Fruit fly (Drosophila melanogaster) whole organism, prepupa: ENCODE results near the gene CG5342.
A peak's percentile ranks its signal among the peaks of the same experiment; 100 is the strongest.

Source experiments
- Blimp-1 ChIP-seq: fragments of 200-800 bp; sonication (Bioruptor generic); optimal IDR thresholded peaks from 3 replicates; lab custom pipeline; 2017; ENCODE audit warnings: missing biosample characterization, missing genetic modification characterization, mild to moderate bottlenecking, moderate library complexity, missing genetic modification reagents
- CG10631 ChIP-seq: fragments of 200-800 bp; sonication (Bioruptor generic); optimal IDR thresholded peaks from 2 replicates; lab custom pipeline; 2016; ENCODE audit warnings: missing biosample characterization, missing genetic modification characterization
- CG10669 ChIP-seq: fragments of 200-800 bp; sonication (Bioruptor generic); optimal IDR thresholded peaks from 3 replicates; lab custom pipeline; 2018; ENCODE audit warnings: missing biosample characterization, mild to moderate bottlenecking, missing genetic modification characterization, moderate library complexity
- CG11294 ChIP-seq: fragments of 200-800 bp; sonication (Bioruptor generic); IDR thresholded peaks from 2 replicates; pipeline ENCODE4 v1.3.6; 2022; ENCODE audit warnings: missing biosample characterization, missing genetic modification characterization
- CG11762 ChIP-seq: fragments of 200-800 bp; sonication (Bioruptor generic); optimal IDR thresholded peaks from 3 replicates; lab custom pipeline; 2016; ENCODE audit warnings: missing biosample characterization, missing genetic modification characterization; ENCODE audit not compliant: insufficient read depth
- CG16779 ChIP-seq: fragments of 200-800 bp; sonication (Bioruptor generic); optimal IDR thresholded peaks from 3 replicates; lab custom pipeline; 2017; ENCODE audit warnings: missing biosample characterization, mild to moderate bottlenecking, missing genetic modification characterization
- CG3032 ChIP-seq: fragments of 200-800 bp; optimal IDR thresholded peaks from 2 replicates; lab custom pipeline; 2019; ENCODE audit warnings: missing biosample characterization, mild to moderate bottlenecking, missing genetic modification characterization, moderate library complexity
- CG31627 ChIP-seq: fragments of 200-800 bp; sonication (Bioruptor generic); optimal IDR thresholded peaks from 3 replicates; lab custom pipeline; 2016; ENCODE audit warnings: missing biosample characterization, missing genetic modification characterization
- CG32006 ChIP-seq: fragments of 200-800 bp; sonication (Bioruptor generic); optimal IDR thresholded peaks from 3 replicates; lab custom pipeline; 2017; ENCODE audit warnings: missing biosample characterization, mild to moderate bottlenecking, missing genetic modification characterization
- CG34406 ChIP-seq: fragments of 200-800 bp; sonication (Bioruptor generic); optimal IDR thresholded peaks from 3 replicates; lab custom pipeline; 2016; ENCODE audit warnings: missing biosample characterization, missing genetic modification characterization
- CG3919 ChIP-seq: fragments of 200-800 bp; sonication (Bioruptor generic); optimal IDR thresholded peaks from 3 replicates; lab custom pipeline; 2016; ENCODE audit warnings: missing biosample characterization, missing genetic modification characterization
- CG4318 ChIP-seq: fragments of 200-800 bp; sonication (Bioruptor generic); optimal IDR thresholded peaks from 3 replicates; lab custom pipeline; 2017; ENCODE audit warnings: missing biosample characterization, mild to moderate bottlenecking, missing genetic modification characterization
- CG6792 ChIP-seq: fragments of 200-800 bp; sonication (Bioruptor generic); optimal IDR thresholded peaks from 3 replicates; lab custom pipeline; 2016; ENCODE audit warnings: missing biosample characterization, missing genetic modification characterization
- CG6808 ChIP-seq: fragments of 200-800 bp; sonication (Bioruptor generic); optimal IDR thresholded peaks from 3 replicates; lab custom pipeline; 2017; ENCODE audit warnings: missing biosample characterization, missing genetic modification characterization, mild to moderate bottlenecking, moderate library complexity, missing genetic modification reagents
- CG6854 ChIP-seq: fragments of 200-800 bp; sonication (Bioruptor generic); optimal IDR thresholded peaks from 2 replicates; lab custom pipeline; 2017; ENCODE audit warnings: missing biosample characterization, mild to moderate bottlenecking, missing genetic modification characterization
- CG7368 ChIP-seq: fragments of 200-800 bp; sonication (Bioruptor generic); optimal IDR thresholded peaks from 3 replicates; lab custom pipeline; 2016; ENCODE audit warnings: missing biosample characterization, missing genetic modification characterization
- CG8319 ChIP-seq: fragments of 200-800 bp; sonication (Bioruptor generic); optimal IDR thresholded peaks from 3 replicates; lab custom pipeline; 2016; ENCODE audit warnings: missing biosample characterization, missing genetic modification characterization
- CG8632 ChIP-seq: fragments of 200-800 bp; sonication (Bioruptor generic); optimal IDR thresholded peaks from 3 replicates; lab custom pipeline; 2016; ENCODE audit warnings: missing biosample characterization, missing genetic modification characterization
- CG9139 ChIP-seq: fragments of 200-800 bp; sonication (Bioruptor generic); optimal IDR thresholded peaks from 3 replicates; lab custom pipeline; 2017; ENCODE audit warnings: missing biosample characterization, mild to moderate bottlenecking, missing genetic modification characterization
- Eip75B ChIP-seq: fragments of 200-800 bp; sonication (Bioruptor generic); optimal IDR thresholded peaks from 3 replicates; lab custom pipeline; 2016; ENCODE audit warnings: missing biosample characterization, missing genetic modification characterization
- Eip78C ChIP-seq: fragments of 200-800 bp; sonication (Bioruptor generic); peaks from one replicate; lab custom pipeline; 2016; ENCODE audit warnings: missing biosample characterization, missing genetic modification characterization
- Eip93F ChIP-seq: fragments of 200-800 bp; sonication (Bioruptor generic); optimal IDR thresholded peaks from 2 replicates; lab custom pipeline; 2016; ENCODE audit warnings: missing biosample characterization, mild to moderate bottlenecking, missing genetic modification characterization
- Ets21C ChIP-seq: fragments of 200-800 bp; sonication (Bioruptor generic); optimal IDR thresholded peaks from 3 replicates; lab custom pipeline; 2016; ENCODE audit warnings: missing biosample characterization, missing genetic modification characterization
- Hr38 ChIP-seq: sonication (Bioruptor generic); optimal IDR thresholded peaks from 2 replicates; lab custom pipeline; 2016; ENCODE audit warnings: missing biosample characterization, missing genetic modification characterization
- Hr4 ChIP-seq: fragments of 200-800 bp; sonication (Bioruptor generic); optimal IDR thresholded peaks from 3 replicates; lab custom pipeline; 2016; ENCODE audit warnings: missing biosample characterization, missing genetic modification characterization
- Met ChIP-seq: fragments of 200-800 bp; sonication (Bioruptor generic); optimal IDR thresholded peaks from 3 replicates; lab custom pipeline; 2016; ENCODE audit warnings: missing biosample characterization, missing genetic modification characterization
- OdsH ChIP-seq: fragments of 200-800 bp; sonication (Bioruptor generic); optimal IDR thresholded peaks from 3 replicates; lab custom pipeline; 2016; ENCODE audit warnings: missing biosample characterization, missing genetic modification characterization
- Sox14 ChIP-seq: fragments of 200-800 bp; sonication (Bioruptor generic); optimal IDR thresholded peaks from 3 replicates; lab custom pipeline; 2016; ENCODE audit warnings: missing biosample characterization, missing genetic modification characterization
- Sox15 ChIP-seq: fragments of 200-800 bp; sonication (Bioruptor generic); optimal IDR thresholded peaks from 3 replicates; lab custom pipeline; 2016; ENCODE audit warnings: missing biosample characterization, missing genetic modification characterization
- achi ChIP-seq: fragments of 200-800 bp; sonication (Bioruptor generic); optimal IDR thresholded peaks from 3 replicates; lab custom pipeline; 2016; ENCODE audit warnings: missing biosample characterization, missing genetic modification characterization
- acj6 ChIP-seq: fragments of 200-800 bp; sonication (Bioruptor generic); optimal IDR thresholded peaks from 3 replicates; lab custom pipeline; 2016; ENCODE audit warnings: missing biosample characterization, missing genetic modification characterization
- cyc ChIP-seq: fragments of 200-800 bp; sonication (Bioruptor generic); optimal IDR thresholded peaks from 3 replicates; lab custom pipeline; 2016; ENCODE audit warnings: missing biosample characterization, missing genetic modification characterization
- eg ChIP-seq: fragments of 200-800 bp; sonication (Bioruptor generic); IDR thresholded peaks from 3 replicates; pipeline ENCODE4 v1.3.6; 2022; ENCODE audit warnings: missing biosample characterization, missing genetic modification characterization
- esn ChIP-seq: fragments of 200-800 bp; sonication (Bioruptor generic); optimal IDR thresholded peaks from 2 replicates; lab custom pipeline; 2016; ENCODE audit warnings: missing biosample characterization, mild to moderate bottlenecking, missing genetic modification characterization, moderate library complexity
- fd59A ChIP-seq: fragments of 200-800 bp; sonication (Bioruptor generic); optimal IDR thresholded peaks from 2 replicates; lab custom pipeline; 2017; ENCODE audit warnings: missing biosample characterization, mild to moderate bottlenecking, missing genetic modification characterization, missing genetic modification reagents
- fd85E ChIP-seq: fragments of 200-800 bp; sonication (Bioruptor generic); optimal IDR thresholded peaks from 3 replicates; lab custom pipeline; 2016; ENCODE audit warnings: missing biosample characterization, missing genetic modification characterization
- fkh ChIP-seq: fragments of 200-800 bp; sonication (Bioruptor generic); optimal IDR thresholded peaks from 3 replicates; lab custom pipeline; 2017; ENCODE audit warnings: missing biosample characterization, mild to moderate bottlenecking, missing genetic modification characterization, moderate library complexity
- lz ChIP-seq: fragments of 200-800 bp; sonication (Bioruptor generic); optimal IDR thresholded peaks from 3 replicates; lab custom pipeline; 2016; ENCODE audit warnings: missing biosample characterization, missing genetic modification characterization
- net ChIP-seq: fragments of 200-800 bp; sonication (Bioruptor generic); optimal IDR thresholded peaks from 3 replicates; lab custom pipeline; 2016; ENCODE audit warnings: missing biosample characterization, missing genetic modification characterization
- salr ChIP-seq, 2 experiments: fragments of 200-800 bp; sonication (Bioruptor generic); optimal IDR thresholded peaks; 3 replicates each; lab custom pipeline; 2016 to 2018; ENCODE audit warnings: missing biosample characterization in 2 of 2, missing genetic modification characterization in 2 of 2, mild to moderate bottlenecking in 1 of 2
- ss ChIP-seq, 2 experiments: fragments of 200-800 bp; sonication (Bioruptor generic); optimal IDR thresholded peaks; 2 replicates in 1 of 2; 3 replicates in 1 of 2; lab custom pipeline; 2017 to 2018; ENCODE audit warnings: mild to moderate bottlenecking in 2 of 2, missing biosample characterization in 2 of 2, missing genetic modification characterization in 2 of 2, moderate library complexity in 1 of 2
- svp ChIP-seq: fragments of 200-800 bp; sonication (Bioruptor generic); peaks from one replicate; lab custom pipeline; 2016; ENCODE audit warnings: missing biosample characterization, missing genetic modification characterization
- topi ChIP-seq: fragments of 200-800 bp; sonication (Bioruptor generic); optimal IDR thresholded peaks from 3 replicates; lab custom pipeline; 2016; ENCODE audit warnings: missing biosample characterization, missing genetic modification characterization
- vri ChIP-seq: fragments of 200-800 bp; sonication (Bioruptor generic); optimal IDR thresholded peaks from 3 replicates; lab custom pipeline; 2016; ENCODE audit warnings: missing biosample characterization, mild to moderate bottlenecking, missing genetic modification characterization

Gene CG5342

dm6 chr3R:11557492-11557965 lies 21.1 kb upstream of the CG5342 start, which contains the start of gene CG10898 (continued):
- peak; percentile 69 for TF ChIP-seq CG7368
- peak in 1 of 2 experiments; percentile 43 for TF ChIP-seq ss (GFP tag; optimal IDR thresholded peaks at IDR 0.05; lab: Kevin White, UChicago)
- TF ChIP-seq Hr38: peak; percentile 42
- peak; percentile 90 for TF ChIP-seq Eip78C
- peak; percentile 58 for TF ChIP-seq CG34406 (GFP tag; lab: Kevin White, UChicago)
- TF ChIP-seq lz (GFP tag; lab: Kevin White, UChicago): peak; percentile 82
- TF ChIP-seq CG4318: peak; percentile 46
- TF ChIP-seq eg: peak; percentile 90
- peak; percentile 72 for TF ChIP-seq CG32006 (GFP tag; lab: Kevin White, UChicago)
- peak; percentile 73 for TF ChIP-seq OdsH (GFP tag; lab: Kevin White, UChicago)
- peak; percentile 22 for TF ChIP-seq Blimp-1 (GFP tag; lab: Kevin White, UChicago)
- peak; percentile 70 for TF ChIP-seq CG8319 (GFP tag; lab: Kevin White, UChicago)
- TF ChIP-seq fkh: peak; percentile 99
- TF ChIP-seq esn: peak; percentile 80
- peak; percentile 79 for TF ChIP-seq Ets21C (GFP tag; lab: Kevin White, UChicago)
- peak; percentile 79 for TF ChIP-seq CG3032 (tag; lab: Kevin White, UChicago)
- peak; percentile 71 for TF ChIP-seq Sox15 (GFP tag; lab: Kevin White, UChicago)
- peak; percentile 78 for TF ChIP-seq CG11294
- TF ChIP-seq CG6792 (GFP tag; lab: Kevin White, UChicago): peak; percentile 59
- TF ChIP-seq achi (GFP tag; lab: Kevin White, UChicago): peak; percentile 70
- TF ChIP-seq Met (GFP tag; lab: Kevin White, UChicago): peak; percentile 65
- peak; percentile 76 for TF ChIP-seq acj6 (GFP tag; lab: Kevin White, UChicago)
- no peak for TF ChIP-seq CG6854

- TF ChIP-seq Sox14 (no peak), Hr4 (GFP tag; lab: Kevin White, UChicago) (no peak), Eip93F (GFP tag; lab: Kevin White, UChicago) (no peak), CG4318 (no peak), CG10631 (GFP tag; lab: Kevin White, UChicago) (no peak), Eip78C (no peak), eg (no peak), svp (no peak), net (no peak), topi (GFP tag; lab: Kevin White, UChicago) (no peak), CG16779 (no peak), fd85E (GFP tag; lab: Kevin White, UChicago) (no peak), CG6808 (GFP tag; lab: Kevin White, UChicago) (no peak), Blimp-1 (GFP tag; lab: Kevin White, UChicago) (no peak), cyc (GFP tag; lab: Kevin White, UChicago) (no peak), Eip75B (no peak), CG31627 (GFP tag; lab: Kevin White, UChicago) (no peak), CG8632 (GFP tag; lab: Kevin White, UChicago) (no peak)
Measured at dm6 chr3R:11561648-11562047, 17.0 kb upstream of the CG5342 start.

- TF ChIP-seq ss (GFP tag; optimal IDR thresholded peaks at IDR 0.05; lab: Kevin White, UChicago) (peak; percentile 91 to 94), Eip78C (peak; percentile 98), CG10669 (peak; percentile 94), esn (peak; percentile 96), CG11762 (GFP tag; lab: Kevin White, UChicago) (peak; percentile 98), salr (GFP tag; optimal IDR thresholded peaks at IDR 0.05; lab: Kevin White, UChicago) (peak; percentile 80 to 88), CG10631 (GFP tag; lab: Kevin White, UChicago) (peak; percentile 89), acj6 (GFP tag; lab: Kevin White, UChicago) (peak; percentile 95), CG8319 (GFP tag; lab: Kevin White, UChicago) (peak; percentile 95), fd85E (GFP tag; lab: Kevin White, UChicago) (peak; percentile 95), OdsH (GFP tag; lab: Kevin White, UChicago) (peak; percentile 94), Eip93F (GFP tag; lab: Kevin White, UChicago) (peak; percentile 86), CG31627 (GFP tag; lab: Kevin White, UChicago) (peak; percentile 96), CG4318 (peak; percentile 87), CG3919 (peak; percentile 97), CG16779 (peak; percentile 91), CG32006 (GFP tag; lab: Kevin White, UChicago) (peak; percentile 94), eg (peak; percentile 97), topi (GFP tag; lab: Kevin White, UChicago) (peak; percentile 96), vri (GFP tag; lab: Kevin White, UChicago) (peak; percentile 100), CG34406 (GFP tag; lab: Kevin White, UChicago) (peak; percentile 92), CG9139 (GFP tag; lab: Kevin White, UChicago) (peak; percentile 83), lz (GFP tag; lab: Kevin White, UChicago) (peak; percentile 95), fd59A (GFP tag; lab: Kevin White, UChicago) (peak; percentile 83), achi (GFP tag; lab: Kevin White, UChicago) (peak; percentile 90), CG7368 (peak; percentile 95)
Measured at dm6 chr3R:11562326-11563109, 16.1 kb upstream of the CG5342 start.
